Fruit fly (Drosophila melanogaster) whole organism, embryonic: Measurements from ENCODE around the gene CG32187.

Source experiments
- Ada2b ChIP-seq: fragments of 200-800 bp; sonication (Bioruptor generic); IDR thresholded peaks from 2 replicates; pipeline ENCODE4 v1.3.6; 2022; ENCODE audit warnings: missing biosample characterization, missing genetic modification characterization
- B-H1 ChIP-seq: fragments of 200-800 bp; sonication (Bioruptor generic); IDR thresholded peaks from 3 replicates; pipeline ENCODE4 v1.3.6; 2022; ENCODE audit warnings: missing biosample characterization, missing genetic modification characterization
- CG10366 ChIP-seq: fragments of 200-800 bp; sonication (Bioruptor generic); IDR thresholded peaks from 2 replicates; pipeline ENCODE4 v1.3.6; 2022; ENCODE audit warnings: missing biosample characterization, missing genetic modification characterization
- CG10543 ChIP-seq: fragments of 200-800 bp; sonication (Bioruptor generic); optimal IDR thresholded peaks from 3 replicates; lab custom pipeline; 2017; ENCODE audit warnings: missing biosample characterization, mild to moderate bottlenecking, missing genetic modification characterization, moderate library complexity
- CG13624 ChIP-seq: fragments of 200-800 bp; sonication (Bioruptor generic); optimal IDR thresholded peaks from 2 replicates; lab custom pipeline; 2016; ENCODE audit warnings: missing biosample characterization, missing genetic modification characterization
- CG17361 ChIP-seq: fragments of 200-800 bp; sonication (Bioruptor generic); IDR thresholded peaks from 3 replicates; pipeline ENCODE4 v1.3.6; 2022; ENCODE audit warnings: missing biosample characterization, missing genetic modification characterization
- CG17612 ChIP-seq: fragments of 200-800 bp; sonication (Bioruptor generic); IDR thresholded peaks from 2 replicates; pipeline ENCODE4 v1.3.6; 2022; ENCODE audit warnings: missing biosample characterization, missing genetic modification characterization
- CG30020 ChIP-seq: fragments of 200-800 bp; optimal IDR thresholded peaks from 2 replicates; lab custom pipeline; 2019; ENCODE audit warnings: missing biosample characterization, mild to moderate bottlenecking, missing genetic modification characterization, moderate library complexity
- CG33557 ChIP-seq: fragments of 200-800 bp; sonication (Bioruptor generic); optimal IDR thresholded peaks from 2 replicates; lab custom pipeline; 2019; ENCODE audit warnings: missing biosample characterization, mild to moderate bottlenecking, missing genetic modification characterization, moderate library complexity
- CG3847 ChIP-seq: fragments of 200-800 bp; sonication (Bioruptor generic); IDR thresholded peaks from 2 replicates; pipeline ENCODE4 v1.3.6; 2022; ENCODE audit warnings: missing biosample characterization, missing genetic modification characterization
- CG4820 ChIP-seq: fragments of 200-800 bp; sonication (Bioruptor generic); optimal IDR thresholded peaks from 3 replicates; lab custom pipeline; 2016; ENCODE audit warnings: missing biosample characterization, missing genetic modification characterization
- CG4854 ChIP-seq: fragments of 200-800 bp; sonication (Bioruptor generic); optimal IDR thresholded peaks from 2 replicates; lab custom pipeline; 2016; ENCODE audit warnings: missing biosample characterization, missing genetic modification characterization, inconsistent platforms
- CG6654 ChIP-seq: fragments of 200-800 bp; sonication (Bioruptor generic); optimal IDR thresholded peaks from 2 replicates; lab custom pipeline; 2017; ENCODE audit warnings: missing biosample characterization, mild to moderate bottlenecking, missing genetic modification characterization
- CG6765 ChIP-seq: fragments of 200-800 bp; sonication (Bioruptor generic); optimal IDR thresholded peaks from 3 replicates; lab custom pipeline; 2017; ENCODE audit warnings: missing biosample characterization, mild to moderate bottlenecking, missing genetic modification characterization
- CG7786 ChIP-seq: fragments of 200-800 bp; sonication (Bioruptor generic); optimal IDR thresholded peaks from 2 replicates; lab custom pipeline; 2016; ENCODE audit warnings: missing biosample characterization, missing genetic modification characterization
- CG8478 ChIP-seq: fragments of >200 bp; optimal IDR thresholded peaks from 2 replicates; lab custom pipeline; 2018
- CkIIα-i1 ChIP-seq: fragments of 200-800 bp; sonication (Bioruptor generic); IDR thresholded peaks from 2 replicates; pipeline ENCODE4 v1.3.6; 2022; ENCODE audit warnings: missing biosample characterization, missing genetic modification characterization
- E2f1 ChIP-seq: fragments of 200-800 bp; sonication (Bioruptor generic); IDR thresholded peaks from 2 replicates; pipeline ENCODE4 v1.3.6; 2022; ENCODE audit warnings: missing biosample characterization, missing genetic modification characterization
- Ets65A ChIP-seq: fragments of 200-800 bp; sonication (Bioruptor generic); peaks from one replicate; lab custom pipeline; 2016; ENCODE audit warnings: missing biosample characterization, missing genetic modification characterization
- Hr39 ChIP-seq: fragments of >200 bp; optimal IDR thresholded peaks from 2 replicates; lab custom pipeline; 2017
- Max ChIP-seq: fragments of 200-800 bp; sonication (Bioruptor generic); optimal IDR thresholded peaks from 2 replicates; lab custom pipeline; 2016; ENCODE audit warnings: missing biosample characterization, mild to moderate bottlenecking, missing genetic modification characterization
- Spps ChIP-seq: fragments of 200-800 bp; sonication (Bioruptor generic); optimal IDR thresholded peaks from 2 replicates; lab custom pipeline; 2018; ENCODE audit warnings: missing biosample characterization, mild to moderate bottlenecking, missing genetic modification characterization
- TFAM ChIP-seq: fragments of 200-800 bp; sonication (Bioruptor generic); optimal IDR thresholded peaks from 2 replicates; lab custom pipeline; 2017; ENCODE audit warnings: missing biosample characterization, missing genetic modification characterization, inconsistent platforms
- ase ChIP-seq: fragments of 200-800 bp; sonication (Bioruptor generic); IDR thresholded peaks from 3 replicates; pipeline ENCODE4 v1.3.6; 2022; ENCODE audit warnings: missing biosample characterization, missing genetic modification characterization
- dati ChIP-seq: fragments of 200-800 bp; sonication (Bioruptor generic); IDR thresholded peaks from 2 replicates; pipeline ENCODE4 v1.3.6; 2022; ENCODE audit warnings: missing biosample characterization, missing genetic modification characterization
- dpn ChIP-seq, 2 experiments: fragments of 200-800 bp; sonication (Bioruptor generic); optimal IDR thresholded peaks; 3 replicates each; lab custom pipeline; 2016; ENCODE audit warnings: missing biosample characterization in 2 of 2, missing genetic modification characterization in 2 of 2
- esg ChIP-seq: fragments of 200-800 bp; sonication (Bioruptor generic); conservative IDR thresholded peaks from 2 replicates; pipeline ENCODE4 v1.3.6; 2022; ENCODE audit warnings: missing biosample characterization, missing genetic modification characterization
- ewg ChIP-seq: fragments of 200-800 bp; sonication (Bioruptor generic); optimal IDR thresholded peaks from 3 replicates; lab custom pipeline; 2017; ENCODE audit warnings: mild to moderate bottlenecking, missing biosample characterization, missing genetic modification reagents, missing genetic modification characterization
- fd102C ChIP-seq: fragments of 200-800 bp; sonication (Bioruptor generic); optimal IDR thresholded peaks from 2 replicates; lab custom pipeline; 2018; ENCODE audit warnings: missing biosample characterization, mild to moderate bottlenecking, missing genetic modification characterization, moderate library complexity
- hb ChIP-seq: fragments of 200-800 bp; sonication (Bioruptor generic); IDR thresholded peaks from 3 replicates; pipeline ENCODE4 v1.3.6; 2022; ENCODE audit warnings: missing biosample characterization, missing genetic modification characterization; ENCODE audit not compliant: partially characterized antibody
- ken ChIP-seq: fragments of 200-800 bp; sonication (Bioruptor generic); IDR thresholded peaks from 3 replicates; pipeline ENCODE4 v1.3.6; 2022; ENCODE audit warnings: missing biosample characterization, missing genetic modification characterization
- lab ChIP-seq: fragments of 200-800 bp; sonication (Bioruptor generic); optimal IDR thresholded peaks from 3 replicates; lab custom pipeline; 2017; ENCODE audit warnings: missing biosample characterization, missing genetic modification characterization, mild to moderate bottlenecking, moderate library complexity, missing genetic modification reagents
- otp ChIP-seq: fragments of 200-800 bp; sonication (Bioruptor generic); IDR thresholded peaks from 3 replicates; pipeline ENCODE4, ENCODE4 v1.3.6; 2022; ENCODE audit warnings: missing biosample characterization, missing genetic modification characterization
- psq ChIP-seq: fragments of 200-800 bp; sonication (Bioruptor generic); optimal IDR thresholded peaks from 2 replicates; lab custom pipeline; 2017; ENCODE audit warnings: missing biosample characterization, missing genetic modification characterization
- scrt ChIP-seq: fragments of 200-800 bp; sonication (Bioruptor generic); optimal IDR thresholded peaks from 2 replicates; lab custom pipeline; 2018; ENCODE audit warnings: missing biosample characterization, mild to moderate bottlenecking, missing genetic modification characterization, moderate library complexity
- ssp ChIP-seq: fragments of 200-800 bp; sonication (Bioruptor generic); IDR thresholded peaks from 2 replicates; pipeline ENCODE4 v1.3.6; 2022; ENCODE audit warnings: missing biosample characterization, missing genetic modification characterization

CG32187 gene

DNA sequence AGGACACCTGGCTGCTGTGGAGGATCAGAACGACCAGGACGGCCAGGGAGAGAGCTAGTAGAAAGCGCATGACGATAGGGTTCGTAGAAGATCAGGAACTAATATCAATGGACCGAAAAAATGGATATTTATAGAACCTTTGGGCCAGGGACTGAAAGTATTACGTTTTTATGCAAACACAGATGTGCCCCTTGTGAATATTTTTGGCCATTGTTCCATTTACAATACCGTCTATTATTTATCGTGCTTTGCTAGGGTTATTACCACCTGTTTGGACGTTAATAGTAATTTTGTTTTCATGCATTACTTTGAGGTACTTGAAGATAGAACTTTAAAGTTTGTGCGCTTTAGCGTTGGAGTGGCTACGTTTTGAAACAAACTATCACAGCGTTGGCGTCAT is 27.4 kb upstream of the CG32187 start, which contains the start of gene CG32188:
Gene CG32188, minus strand, starts transcription at position 101 of the 400 bp plus-strand sequence.
- TF ChIP-seq CG4820 (GFP tag; lab: Kevin White, UChicago) (no peak), ken (GFP tag; lab: Robert Waterston, UW) (no peak), Max (GFP tag; lab: Kevin White, UChicago) (no peak), CG4854 (no peak), esg (GFP tag; lab: Robert Waterston, UW) (no peak), CG6654 (GFP tag; lab: Kevin White, UChicago) (no peak), fd102C (GFP tag; lab: Kevin White, UChicago) (no peak), CG6765 (GFP tag; lab: Kevin White, UChicago) (no peak), CG30020 (tag; lab: Kevin White, UChicago) (no peak), CG33557 (no peak), Ada2b (GFP tag; lab: Robert Waterston, UW) (no peak), lab (GFP tag; lab: Kevin White, UChicago) (no peak), CkIIα-i1 (GFP tag; lab: Robert Waterston, UW) (no peak)

DNA sequence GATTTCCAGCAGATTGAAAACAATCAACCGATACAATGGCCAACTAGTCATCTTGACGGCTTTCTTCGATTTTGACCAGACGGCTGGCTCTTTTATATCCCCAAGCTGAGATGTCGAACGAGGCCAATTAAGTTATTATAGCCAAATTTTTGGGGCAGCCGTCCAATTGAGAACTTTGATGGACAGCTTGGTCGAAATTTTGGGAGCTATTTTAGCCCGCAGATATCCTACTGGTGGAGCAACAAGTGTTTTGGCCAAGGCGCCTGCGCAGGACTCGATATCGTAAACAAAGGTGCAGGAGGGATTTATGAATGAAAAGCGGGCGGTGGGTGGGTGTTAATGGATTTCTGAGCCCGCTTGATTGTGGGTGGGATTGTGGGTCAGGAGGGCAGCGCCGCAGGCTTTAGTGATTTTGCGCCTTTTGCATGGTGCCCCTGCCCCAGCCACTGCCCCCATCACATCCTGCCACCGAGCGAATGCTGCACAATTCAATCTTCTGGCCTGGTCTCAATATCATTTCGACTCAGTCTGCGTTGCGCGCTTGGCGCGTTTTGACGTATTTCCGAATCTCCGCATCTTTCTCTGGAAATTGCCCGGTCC is 16.7 kb upstream of the CG32187 start, which contains the start of the genes Ir75c and Grd:
Gene Ir75c, minus strand, starts transcription at position 51 of the 600 bp plus-strand sequence.
Gene Grd, plus strand, starts transcription at position 550 of the 600 bp plus-strand sequence.
- TF ChIP-seq CG8478 (lab: Kevin White, UChicago) (no peak), CG3847 (GFP tag; lab: Robert Waterston, UW) (0 out of 2 replicates have a peak, but pooled peaks have one; percentile 7), Hr39 (no peak), psq (GFP tag; lab: Kevin White, UChicago) (no peak), ewg (GFP tag; lab: Kevin White, UChicago) (peak; percentile 55), hb (GFP tag; lab: Robert Waterston, UW) (0 out of 3 replicates have a peak, but pooled peaks have one; percentile 24), dpn (GFP tag; optimal IDR thresholded peaks at IDR 0.05; lab: Kevin White, UChicago) (no peak), Ets65A (GFP tag; lab: Kevin White, UChicago) (peak; percentile 25), scrt (GFP tag; lab: Kevin White, UChicago) (peak; percentile 87), CG13624 (GFP tag; lab: Kevin White, UChicago) (no peak), CG10366 (no peak)

DNA sequence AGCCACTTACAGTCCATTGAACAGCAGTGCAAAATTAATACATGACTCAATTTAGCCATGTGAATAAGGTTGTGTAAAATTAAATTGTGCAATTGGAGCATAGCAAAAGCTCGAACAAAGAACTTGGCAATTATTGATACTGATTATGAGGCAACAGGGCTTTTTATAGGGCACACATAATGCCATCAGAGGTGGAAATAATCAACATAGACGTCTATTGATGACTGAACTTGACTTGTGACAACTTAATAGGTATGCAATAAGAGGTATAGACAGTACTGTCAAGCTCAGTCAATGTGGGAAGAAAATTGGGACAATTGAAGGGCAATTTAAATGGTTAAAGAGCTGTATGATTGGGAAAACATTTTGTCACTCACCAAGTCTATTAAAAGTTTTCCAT is 13.9 kb upstream of the CG32187 start, which contains the start of gene Ir75b:
Gene Ir75b, minus strand, starts transcription at position 101 of the 400 bp plus-strand sequence.
- TF ChIP-seq B-H1 (GFP tag; lab: Robert Waterston, UW) (no peak), CG10543 (GFP tag; lab: Kevin White, UChicago) (no peak), otp (GFP tag; lab: Robert Waterston, UW) (no peak), CG3847 (GFP tag; lab: Robert Waterston, UW) (no peak), Spps (no peak), ase (GFP tag; lab: Robert Waterston, UW) (no peak), dati (GFP tag; lab: Robert Waterston, UW) (no peak), E2f1 (GFP tag; lab: Robert Waterston, UW) (no peak), ssp (GFP tag; lab: Robert Waterston, UW) (no peak), CG17612 (GFP tag; lab: Robert Waterston, UW) (no peak)

DNA sequence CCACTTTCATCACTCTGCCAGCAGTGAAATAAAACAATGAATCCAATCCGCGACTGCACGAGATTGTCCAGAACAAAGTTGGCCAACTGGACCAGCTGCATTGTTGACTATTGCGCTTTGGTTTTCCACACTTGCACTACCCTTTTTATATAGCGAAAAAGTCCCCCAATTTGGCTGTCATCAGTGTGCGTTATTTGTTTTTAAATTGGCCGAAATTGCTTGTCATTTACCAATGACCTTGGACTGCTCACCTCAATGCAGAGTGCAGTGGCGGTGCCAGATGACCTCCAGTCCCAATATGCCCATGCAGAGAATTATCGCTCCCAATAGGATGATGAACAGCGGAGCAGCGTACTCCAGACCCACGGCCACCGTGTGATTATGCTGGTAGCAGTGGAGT is 11.7 kb upstream of the CG32187 start, which contains the start of gene Ir75a:
Gene Ir75a, minus strand, starts transcription at position 101 of the 400 bp plus-strand sequence.
- no peak for TF ChIP-seq TFAM (GFP tag; lab: Kevin White, UChicago)
- no peak for TF ChIP-seq CG7786 (GFP tag; lab: Kevin White, UChicago)
- no peak for TF ChIP-seq CG17361 (GFP tag; lab: Robert Waterston, UW)
- TF ChIP-seq, all 482 proteins: peak for 0
